Fruit fly (Drosophila melanogaster) whole organism, wandering third instar larva: ENCODE measurements around the gene CG42818.

Source experiments
- Abd-B ChIP-seq: fragments of >200 bp; optimal IDR thresholded peaks from 2 replicates; lab custom pipeline; 2017; ENCODE audit warnings: missing biosample characterization, missing genetic modification characterization
- CG32264 ChIP-seq: fragments of 200-800 bp; sonication (Bioruptor generic); optimal IDR thresholded peaks from 2 replicates; lab custom pipeline; 2016; ENCODE audit warnings: missing biosample characterization, missing genetic modification characterization
- CG9705 ChIP-seq: fragments of 200-800 bp; sonication (Bioruptor generic); optimal IDR thresholded peaks from 2 replicates; lab custom pipeline; 2018; ENCODE audit warnings: missing biosample characterization, mild to moderate bottlenecking, missing genetic modification characterization
- CrebA ChIP-seq: fragments of 200-800 bp; sonication (Bioruptor generic); optimal IDR thresholded peaks from 2 replicates; lab custom pipeline; 2016; ENCODE audit warnings: missing biosample characterization, mild to moderate bottlenecking, missing genetic modification characterization, borderline replicate concordance
- Dfd ChIP-seq: fragments of >200 bp; optimal IDR thresholded peaks from 2 replicates; lab custom pipeline; 2017; ENCODE audit warnings: missing biosample characterization, missing genetic modification characterization
- Dif ChIP-seq: fragments of 200-275, 200-300 bp; sonication (Bioruptor generic); optimal IDR thresholded peaks from 2 replicates; lab custom pipeline; 2018; ENCODE audit warnings: missing biosample characterization, missing genetic modification characterization; ENCODE audit not compliant: partially characterized antibody
- GATAd ChIP-seq: sonication (Bioruptor generic); optimal IDR thresholded peaks from 2 replicates; lab custom pipeline; 2016; ENCODE audit warnings: missing biosample characterization, missing genetic modification characterization
- HLH106 ChIP-seq: fragments of 200-800 bp; optimal IDR thresholded peaks from 3 replicates; lab custom pipeline; 2019; ENCODE audit warnings: missing biosample characterization, mild to moderate bottlenecking, missing genetic modification characterization, moderate library complexity
- Hnf4 ChIP-seq: fragments of 200-800 bp; sonication (Bioruptor generic); optimal IDR thresholded peaks from 2 replicates; lab custom pipeline; 2016; ENCODE audit warnings: missing biosample characterization, mild to moderate bottlenecking, missing genetic modification characterization
- Hr78 ChIP-seq: fragments of >200 bp; optimal IDR thresholded peaks from 2 replicates; lab custom pipeline; 2017; ENCODE audit warnings: missing biosample characterization, missing genetic modification characterization
- Hr83 ChIP-seq: fragments of 200-300 bp; sonication (Bioruptor generic); optimal IDR thresholded peaks from 2 replicates; lab custom pipeline; 2016; ENCODE audit warnings: missing biosample characterization, mild to moderate bottlenecking, missing genetic modification characterization, moderate library complexity; ENCODE audit not compliant: poor library complexity, severe bottlenecking
- Jra ChIP-seq: sonication (Bioruptor generic); optimal IDR thresholded peaks from 2 replicates; lab custom pipeline; 2016; ENCODE audit warnings: missing biosample characterization, missing genetic modification characterization
- Mio ChIP-seq: sonication (Bioruptor generic); optimal IDR thresholded peaks from 2 replicates; lab custom pipeline; 2016; ENCODE audit warnings: missing biosample characterization, missing genetic modification characterization
- Myc ChIP-seq: fragments of >200 bp; optimal IDR thresholded peaks from 2 replicates; lab custom pipeline; 2017
- N ChIP-seq: fragments of >200 bp; optimal IDR thresholded peaks from 2 replicates; lab custom pipeline; 2018; ENCODE audit warnings: missing biosample characterization, missing external identifiers, missing genetic modification characterization
- OdsH ChIP-seq: fragments of 200-800 bp; sonication (Bioruptor generic); optimal IDR thresholded peaks from 2 replicates; lab custom pipeline; 2016; ENCODE audit warnings: missing biosample characterization, mild to moderate bottlenecking, missing genetic modification characterization
- Rel ChIP-seq, 2 experiments: fragments of 200-800 bp; sonication (Bioruptor generic) in 1 of 2; optimal IDR thresholded peaks; 2 replicates in 1 of 2; 3 replicates in 1 of 2; lab custom pipeline; 2016 to 2019; ENCODE audit warnings: mild to moderate bottlenecking in 2 of 2, missing biosample characterization in 2 of 2, missing genetic modification characterization in 2 of 2, moderate library complexity in 1 of 2
- Sp1 ChIP-seq: fragments of 200-800 bp; sonication (Bioruptor generic); optimal IDR thresholded peaks from 3 replicates; lab custom pipeline; 2019; ENCODE audit warnings: missing biosample characterization, mild to moderate bottlenecking, missing genetic modification characterization, moderate library complexity
- Vsx2 ChIP-seq: fragments of 200-300, 225-300 bp; sonication (Bioruptor generic); optimal IDR thresholded peaks from 2 replicates; lab custom pipeline; 2018; ENCODE audit warnings: missing biosample characterization, missing genetic modification characterization; ENCODE audit not compliant: partially characterized antibody
- br ChIP-seq: fragments of 200-800 bp; sonication (Bioruptor generic); optimal IDR thresholded peaks from 2 replicates; lab custom pipeline; 2016; ENCODE audit warnings: missing biosample characterization, missing genetic modification characterization
- brk ChIP-seq: fragments of 200-800 bp; sonication (Bioruptor generic); optimal IDR thresholded peaks from 2 replicates; lab custom pipeline; 2016; ENCODE audit warnings: missing biosample characterization, mild to moderate bottlenecking, missing genetic modification characterization
- dl ChIP-seq, 2 experiments: fragments of 175-275, 200-275 bp in 1 of 2; fragments of 200-275 bp in 1 of 2; sonication (Bioruptor generic); optimal IDR thresholded peaks; lab custom pipeline; 2018; ENCODE audit warnings: mild to moderate bottlenecking in 2 of 2, missing biosample characterization in 2 of 2, missing genetic modification characterization in 2 of 2, moderate library complexity in 2 of 2; ENCODE audit not compliant: partially characterized antibody in 2 of 2, insufficient read depth in 1 of 2
- dmrt93B ChIP-seq: fragments of 200-800 bp; sonication (Bioruptor generic); optimal IDR thresholded peaks from 2 replicates; lab custom pipeline; 2018; ENCODE audit warnings: missing biosample characterization, mild to moderate bottlenecking, missing genetic modification characterization
- dsf ChIP-seq: sonication (Bioruptor generic); optimal IDR thresholded peaks from 2 replicates; lab custom pipeline; 2016; ENCODE audit warnings: missing biosample characterization, missing genetic modification characterization, borderline replicate concordance
- ey ChIP-seq: fragments of 200-800 bp; sonication (Bioruptor generic); optimal IDR thresholded peaks from 2 replicates; lab custom pipeline; 2016; ENCODE audit warnings: missing biosample characterization, missing genetic modification characterization
- foxo ChIP-seq, 2 experiments: fragments of 200-800 bp; sonication (Bioruptor generic); optimal IDR thresholded peaks; 2 replicates in 1 of 2; 3 replicates in 1 of 2; lab custom pipeline; 2016 to 2017; ENCODE audit warnings: missing biosample characterization in 2 of 2, missing genetic modification characterization in 2 of 2
- fru ChIP-seq: fragments of 200-800 bp; sonication (Bioruptor generic); optimal IDR thresholded peaks from 3 replicates; lab custom pipeline; 2016; ENCODE audit warnings: missing biosample characterization, mild to moderate bottlenecking, missing genetic modification characterization
- h ChIP-seq: fragments of 200-800 bp; sonication (Bioruptor generic); optimal IDR thresholded peaks from 3 replicates; lab custom pipeline; 2016; ENCODE audit warnings: missing biosample characterization, mild to moderate bottlenecking, missing genetic modification characterization
- jim ChIP-seq: fragments of 175-275, 200-325 bp; sonication (Bioruptor generic); optimal IDR thresholded peaks from 2 replicates; lab custom pipeline; 2016; ENCODE audit warnings: missing biosample characterization, mild to moderate bottlenecking, missing genetic modification characterization
- lola ChIP-seq: fragments of >200 bp; optimal IDR thresholded peaks from 2 replicates; lab custom pipeline; 2017; ENCODE audit warnings: missing biosample characterization, missing genetic modification characterization
- pan ChIP-seq: fragments of >200 bp; optimal IDR thresholded peaks from 2 replicates; lab custom pipeline; 2017
- psq ChIP-seq: fragments of 200-800 bp; sonication (Bioruptor generic); optimal IDR thresholded peaks from 3 replicates; lab custom pipeline; 2017; ENCODE audit warnings: missing biosample characterization, mild to moderate bottlenecking, missing genetic modification characterization, moderate library complexity
- rgr ChIP-seq: fragments of 200-800 bp; sonication (Bioruptor generic); optimal IDR thresholded peaks from 3 replicates; lab custom pipeline; 2016; ENCODE audit warnings: missing biosample characterization, mild to moderate bottlenecking, missing genetic modification characterization
- sage ChIP-seq: fragments of 200-800 bp; sonication (Bioruptor generic); optimal IDR thresholded peaks from 2 replicates; lab custom pipeline; 2016; ENCODE audit warnings: missing biosample characterization, mild to moderate bottlenecking, missing genetic modification characterization
- sv ChIP-seq: fragments of 200-800 bp; sonication (Bioruptor generic); optimal IDR thresholded peaks from 3 replicates; lab custom pipeline; 2016; ENCODE audit warnings: missing biosample characterization, missing genetic modification characterization
- tai ChIP-seq: sonication (Bioruptor generic); optimal IDR thresholded peaks from 2 replicates; lab custom pipeline; 2016; ENCODE audit warnings: missing biosample characterization, missing genetic modification characterization
- usp ChIP-seq: fragments of >200 bp; optimal IDR thresholded peaks from 2 replicates; lab custom pipeline; 2017; ENCODE audit warnings: missing biosample characterization, missing genetic modification characterization
- woc ChIP-seq: sonication (Bioruptor generic); optimal IDR thresholded peaks from 2 replicates; lab custom pipeline; 2016; ENCODE audit warnings: missing biosample characterization, mild to moderate bottlenecking, missing genetic modification characterization

CG42818 gene

dm6 chr2L:16286360-16287005, 44.7 kb downstream of the CG42818 start (continued):
- peak; percentile 70 for TF ChIP-seq rgr

- TF ChIP-seq h, result no peak
- TF ChIP-seq dl (GFP tag; optimal IDR thresholded peaks at IDR 0.05; lab: Kevin White, UChicago; ENCODE audit: insufficient read depth in 1 of 2, partially characterized antibody in 2 of 2), result peak in 1 of 2 experiments; percentile 18
Observed at dm6 chr2L:16287006-16287601, 45.4 kb downstream of the CG42818 start.

- TF ChIP-seq fru (GFP tag; lab: Kevin White, UChicago), result peak; percentile 73
- TF ChIP-seq Sp1 (GFP tag; lab: Kevin White, UChicago), result peak; percentile 61
- TF ChIP-seq Jra, result peak; percentile 85
- TF ChIP-seq CrebA (GFP tag; lab: Kevin White, UChicago), result no peak
- TF ChIP-seq Dif (GFP tag; lab: Kevin White, UChicago), result peak; percentile 84
- TF ChIP-seq CG9705 (GFP tag; lab: Kevin White, UChicago), result peak; percentile 58
- peak; percentile 73 for TF ChIP-seq dsf (GFP tag; lab: Kevin White, UChicago)
- peak; percentile 64 for TF ChIP-seq GATAd (GFP tag; lab: Kevin White, UChicago)
- TF ChIP-seq Abd-B (GFP tag; lab: Kevin White, UChicago), result no peak
- peak; percentile 42 for TF ChIP-seq dmrt93B (GFP tag; lab: Kevin White, UChicago)
- TF ChIP-seq Hr78 (GFP tag; lab: Kevin White, UChicago), result no peak
- TF ChIP-seq CG32264 (GFP tag; lab: Kevin White, UChicago), result peak; percentile 44
- TF ChIP-seq sv (GFP tag; lab: Kevin White, UChicago), result peak; percentile 93
- TF ChIP-seq Vsx2 (GFP tag; lab: Kevin White, UChicago), result peak; percentile 98
- peak; percentile 92 for TF ChIP-seq Hnf4 (GFP tag; lab: Kevin White, UChicago)
- peak; percentile 76 for TF ChIP-seq ey (GFP tag; lab: Kevin White, UChicago)
- peak; percentile 90 for TF ChIP-seq jim (GFP tag; lab: Kevin White, UChicago)
- peak; percentile 76 for TF ChIP-seq br (GFP tag; lab: Kevin White, UChicago)
- TF ChIP-seq usp (GFP tag; lab: Kevin White, UChicago), result no peak
- peak; percentile 34 for TF ChIP-seq psq (GFP tag; lab: Kevin White, UChicago)
- TF ChIP-seq Hr83 (GFP tag; lab: Kevin White, UChicago), result peak; percentile 97
- peak; percentile 97 for TF ChIP-seq tai (GFP tag; lab: Kevin White, UChicago)
- peak; percentile 86 for TF ChIP-seq h
- TF ChIP-seq N, result no peak
- TF ChIP-seq lola (GFP tag; lab: Kevin White, UChicago), result no peak
- no peak for TF ChIP-seq Dfd (GFP tag; lab: Kevin White, UChicago)
- TF ChIP-seq Mio (GFP tag; lab: Kevin White, UChicago), result peak; percentile 53
- peak; percentile 48 for TF ChIP-seq woc (GFP tag; lab: Kevin White, UChicago)
- peak; percentile 86 for TF ChIP-seq rgr
- peak; percentile 86 for TF ChIP-seq Myc (lab: Kevin White, UChicago)
- TF ChIP-seq HLH106 (tag; lab: Kevin White, UChicago), result peak; percentile 64
- peak in 1 of 2 experiments; percentile 62 for TF ChIP-seq dl (GFP tag; optimal IDR thresholded peaks at IDR 0.05; lab: Kevin White, UChicago; ENCODE audit: insufficient read depth in 1 of 2, partially characterized antibody in 2 of 2)
- TF ChIP-seq OdsH (GFP tag; lab: Kevin White, UChicago), result peak; percentile 74
- TF ChIP-seq brk (GFP tag; lab: Kevin White, UChicago), result peak; percentile 80
- peak; percentile 66 to 88 for TF ChIP-seq foxo (GFP tag; optimal IDR thresholded peaks at IDR 0.05; lab: Kevin White, UChicago)
- TF ChIP-seq sage (GFP tag; lab: Kevin White, UChicago), result peak; percentile 63
- no peak for TF ChIP-seq pan
- peak; percentile 51 for TF ChIP-seq Rel (GFP tag; optimal IDR thresholded peaks at IDR 0.05; lab: Kevin White, UChicago)
- TF ChIP-seq Rel (tag; optimal IDR thresholded peaks at IDR 0.05; lab: Kevin White, UChicago), result peak; percentile 47
Observed at dm6 chr2L:16287602-16288392, 46.1 kb downstream of the CG42818 start, which contains the start of the genes crp and pkaap. TSS of gene crp (minus strand) at chr2L:16287730. TSS of gene pkaap (plus strand) at chr2L:16288290.
